Fruit fly (Drosophila melanogaster): ENCODE results near the gene Hand.
A peak's percentile ranks its signal among the peaks of the same experiment; 100 is the strongest.

Gene Hand

DNA sequence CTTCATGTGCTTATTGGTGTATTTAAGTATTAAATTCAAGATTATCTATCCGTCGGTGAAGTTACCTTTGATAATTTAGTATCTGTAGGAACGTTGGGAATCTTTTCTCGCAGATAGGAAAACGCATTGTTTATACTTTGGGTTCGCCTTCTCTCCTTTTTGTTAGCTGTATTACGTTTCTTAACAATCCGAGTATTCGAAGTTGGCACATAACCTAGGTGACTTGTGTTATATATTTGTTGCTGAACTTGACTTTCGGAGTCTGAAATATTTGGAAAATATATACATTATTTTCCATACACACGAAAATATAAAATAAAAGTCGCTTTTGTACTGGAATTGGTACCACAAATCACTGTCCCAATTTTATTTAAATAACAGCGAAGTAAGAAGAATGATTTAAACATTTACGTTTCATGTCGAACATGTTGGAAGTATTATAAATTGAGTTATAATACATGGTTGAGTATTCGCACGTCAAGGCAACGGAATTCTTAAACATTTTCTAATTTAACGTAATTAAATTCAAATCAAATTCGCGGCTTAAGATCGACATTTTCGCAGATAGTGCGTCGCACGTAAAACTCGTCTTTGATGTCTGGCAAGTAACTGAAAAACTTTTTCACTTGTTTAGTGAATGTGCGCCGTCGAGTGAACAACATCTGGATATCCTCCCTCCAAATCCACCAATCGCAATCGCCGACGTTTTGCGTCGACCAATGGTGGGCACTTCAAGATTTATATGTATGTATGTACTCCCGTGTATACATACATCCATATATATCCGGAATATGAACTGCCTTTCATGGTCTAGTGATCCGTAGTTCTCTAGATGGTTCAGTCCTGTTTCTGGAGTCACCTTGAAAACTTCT is at the start of gene Hand:
Gene Hand, minus strand, starts transcription at position 588 of the 872 bp plus-strand sequence.
- no peak for TF ChIP-seq CTCF (optimal IDR thresholded peaks at IDR 0.05)
- no peak for TF ChIP-seq CG8478 (optimal IDR thresholded peaks at IDR 0.05)

dm6 chr2L:10344029-10344606 is 48.9 kb upstream of the Hand start, which contains the start of gene Frmd5:
Frmd5 (plus strand) TSS chr2L:10344442.
- TF ChIP-seq CTCF (optimal IDR thresholded peaks at IDR 0.05) (no peak), CG8478 (optimal IDR thresholded peaks at IDR 0.05) (no peak)

DNA sequence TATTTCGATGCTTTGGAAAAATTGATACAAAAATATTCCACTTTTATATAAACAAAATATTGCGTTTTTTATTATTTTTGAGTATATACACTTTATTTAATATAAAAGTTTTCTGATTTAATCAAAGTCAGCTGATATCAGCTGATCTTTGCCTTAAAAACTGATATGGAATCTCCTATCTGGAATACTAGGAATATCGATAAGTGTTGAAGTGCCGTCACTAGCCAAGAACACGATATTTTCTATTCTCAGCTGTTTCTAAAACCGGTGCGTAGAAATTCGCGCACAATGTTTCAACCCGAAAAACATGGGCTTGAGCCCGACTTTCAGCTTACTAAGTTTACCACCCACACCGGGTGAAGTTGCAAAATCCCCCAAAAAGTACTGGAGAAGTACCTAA is 47.3 kb upstream of the Hand start, which contains the start of gene Sps2:
Gene Sps2, plus strand, starts transcription at position 124 of the 400 bp plus-strand sequence.
- no peak for TF ChIP-seq CTCF (optimal IDR thresholded peaks at IDR 0.05)
- no peak for TF ChIP-seq CG8478 (optimal IDR thresholded peaks at IDR 0.05)

DNA sequence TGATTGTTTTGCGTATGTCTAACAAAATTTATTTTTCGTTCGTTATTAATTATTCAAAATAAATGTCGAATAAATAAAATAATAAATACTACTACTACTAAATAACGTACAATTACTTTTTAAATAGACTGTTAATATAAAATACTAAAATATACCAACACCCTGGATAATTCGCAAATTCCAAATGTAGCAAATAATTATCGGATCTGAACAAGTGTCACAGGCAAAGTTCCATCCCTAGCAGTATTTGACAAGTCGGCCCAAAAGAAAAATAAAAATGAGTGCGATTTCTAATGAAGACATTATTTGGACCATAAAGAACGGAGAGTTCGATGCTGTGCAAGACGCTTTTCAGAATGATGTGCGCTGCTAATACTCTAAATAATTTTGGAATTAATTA is 46.2 kb upstream of the Hand start, which contains the start of gene CG31715:
Gene CG31715, plus strand, starts transcription at position 212 of the 400 bp plus-strand sequence.
- TF ChIP-seq CG8478 (optimal IDR thresholded peaks at IDR 0.05) (no peak), CTCF (optimal IDR thresholded peaks at IDR 0.05) (no peak)

DNA sequence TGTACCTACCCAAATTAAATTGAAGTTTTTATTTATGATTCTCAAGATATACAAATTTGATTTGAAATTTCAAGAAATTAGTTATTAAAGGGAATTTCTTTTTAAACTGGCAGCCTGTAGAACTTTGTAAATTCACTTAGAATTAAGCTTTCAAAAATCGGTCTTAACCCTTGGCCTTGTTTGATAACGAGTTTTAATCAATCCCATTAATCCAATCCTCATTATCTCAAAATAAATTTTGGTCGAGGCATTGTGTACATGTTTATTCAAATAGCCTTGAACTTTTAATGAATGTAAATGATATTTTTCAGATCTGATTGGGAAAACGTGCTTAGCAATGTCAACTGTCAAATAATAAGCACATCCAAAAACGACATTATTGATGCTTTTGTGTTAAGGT is 44.7 kb upstream of the Hand start:
- TF ChIP-seq CG8478 (optimal IDR thresholded peaks at IDR 0.05) (no peak), CTCF (optimal IDR thresholded peaks at IDR 0.05) (no peak)

DNA sequence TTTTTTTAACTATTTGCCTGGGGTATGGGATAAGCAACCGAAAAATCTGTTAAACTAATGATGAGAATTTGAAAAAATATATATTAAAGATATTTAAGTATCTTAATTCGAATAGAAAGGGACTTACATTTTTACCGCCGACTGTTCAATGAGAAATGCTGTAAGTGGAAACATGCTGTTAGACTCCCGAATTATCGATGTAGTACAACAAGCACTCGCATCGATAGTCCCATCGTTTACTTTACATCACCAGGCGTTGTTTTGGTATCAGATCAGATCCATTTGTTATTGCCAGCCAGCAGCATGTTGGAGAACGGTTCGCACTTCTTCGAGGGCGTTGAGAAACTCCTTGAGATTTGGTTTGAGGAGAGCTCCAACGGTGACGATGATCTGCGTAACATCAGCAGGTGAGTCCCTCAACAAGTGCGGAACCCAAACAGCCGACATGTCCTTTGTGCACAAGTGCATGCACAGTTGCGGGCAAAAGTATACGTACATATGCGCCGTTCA is 44.1 kb upstream of the Hand start, which contains the start of gene SamDC:
Gene SamDC, plus strand, starts transcription at position 246 of the 510 bp plus-strand sequence.
- peak in 1 of 2 experiments; percentile 15 for TF ChIP-seq CTCF (optimal IDR thresholded peaks at IDR 0.05)
- no peak for TF ChIP-seq CG8478 (optimal IDR thresholded peaks at IDR 0.05)

DNA sequence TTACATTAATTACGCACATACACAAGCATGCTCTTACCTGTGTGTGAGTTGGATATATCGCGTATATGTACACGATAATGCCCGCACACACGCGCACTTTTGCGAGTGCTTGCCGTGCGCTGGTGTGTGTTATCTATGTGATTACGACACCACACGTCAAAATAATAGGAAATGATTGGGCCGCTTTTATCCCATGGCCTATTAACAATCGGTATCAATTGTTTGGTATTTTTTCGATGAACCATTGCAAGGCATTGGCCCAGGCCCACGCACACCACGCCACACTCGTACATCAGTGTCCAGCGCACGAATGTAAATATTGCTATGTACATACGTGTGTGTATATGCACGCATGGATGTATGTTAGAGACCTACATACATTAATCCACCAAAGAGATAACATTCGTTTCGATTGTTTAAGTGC is 39.7 kb upstream of the Hand start:
- TF ChIP-seq CTCF (optimal IDR thresholded peaks at IDR 0.05) (no peak), CG8478 (optimal IDR thresholded peaks at IDR 0.05) (no peak)

DNA sequence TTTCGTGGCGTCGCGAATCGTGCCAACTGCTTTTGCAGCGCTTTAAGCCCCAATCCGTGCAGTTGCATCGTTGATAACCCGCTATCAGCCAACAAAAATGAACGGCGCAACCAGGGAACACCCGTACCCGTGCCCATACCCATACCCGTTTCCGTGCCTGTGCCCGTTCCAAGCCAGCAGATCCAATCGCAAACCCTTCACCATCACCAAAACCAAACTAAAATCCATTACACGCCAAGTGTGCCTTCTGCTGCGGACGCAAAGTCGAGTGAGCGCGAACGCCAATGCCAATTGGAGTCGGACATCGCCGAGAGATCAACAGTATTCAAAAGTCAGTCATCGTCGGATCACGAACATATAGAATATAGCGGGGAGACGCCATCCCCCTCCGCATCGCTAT is 39.0 kb upstream of the Hand start:
- TF ChIP-seq CG8478 (optimal IDR thresholded peaks at IDR 0.05) (no peak), CTCF (optimal IDR thresholded peaks at IDR 0.05) (no peak)

DNA sequence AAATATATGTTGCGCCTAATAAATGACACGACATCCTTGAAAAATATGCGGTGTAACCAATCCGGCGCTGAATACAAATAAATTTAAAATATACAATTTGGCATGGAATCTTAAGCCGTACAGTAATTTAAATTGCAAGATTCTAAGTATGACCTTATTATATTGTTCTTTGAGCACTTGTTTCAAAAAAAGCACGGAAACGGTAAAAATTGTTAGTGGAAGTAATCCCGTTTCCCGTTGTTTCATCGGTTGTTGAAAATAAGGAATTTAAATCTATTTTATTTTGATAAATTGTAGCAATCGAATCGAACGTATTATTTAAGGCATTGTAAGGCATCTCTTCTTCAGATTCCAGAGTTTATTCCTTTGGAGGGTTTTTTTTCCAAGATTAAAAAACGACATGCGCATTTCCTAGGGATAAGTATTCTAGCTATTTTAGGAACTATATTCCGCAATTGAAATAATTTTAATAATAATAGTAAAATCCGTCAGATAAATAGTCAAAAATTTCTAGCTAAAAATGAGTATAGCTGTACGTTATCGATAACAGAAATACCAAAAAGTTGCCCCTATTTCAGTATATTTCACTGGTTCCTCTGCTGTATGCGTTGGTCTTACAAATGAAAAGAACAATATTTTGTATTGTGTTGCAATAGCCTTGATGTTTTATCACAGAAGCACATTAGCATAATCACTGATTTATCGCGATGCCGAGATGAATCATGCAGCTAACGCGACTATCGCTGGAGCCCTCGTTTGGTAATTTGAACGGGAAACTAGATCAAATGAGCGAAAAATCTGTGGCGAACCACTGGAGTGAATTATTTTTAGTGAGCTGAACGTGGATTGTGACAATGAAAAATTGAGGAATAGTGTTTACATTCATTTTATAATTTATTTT is 38.2 kb upstream of the Hand start, which contains the start of gene GATAd:
Gene GATAd, plus strand, starts transcription at position 644 of the 901 bp plus-strand sequence.
- no peak for TF ChIP-seq CG8478 (optimal IDR thresholded peaks at IDR 0.05)
- peak in 1 of 2 experiments; percentile 1 for TF ChIP-seq CTCF (optimal IDR thresholded peaks at IDR 0.05)

DNA sequence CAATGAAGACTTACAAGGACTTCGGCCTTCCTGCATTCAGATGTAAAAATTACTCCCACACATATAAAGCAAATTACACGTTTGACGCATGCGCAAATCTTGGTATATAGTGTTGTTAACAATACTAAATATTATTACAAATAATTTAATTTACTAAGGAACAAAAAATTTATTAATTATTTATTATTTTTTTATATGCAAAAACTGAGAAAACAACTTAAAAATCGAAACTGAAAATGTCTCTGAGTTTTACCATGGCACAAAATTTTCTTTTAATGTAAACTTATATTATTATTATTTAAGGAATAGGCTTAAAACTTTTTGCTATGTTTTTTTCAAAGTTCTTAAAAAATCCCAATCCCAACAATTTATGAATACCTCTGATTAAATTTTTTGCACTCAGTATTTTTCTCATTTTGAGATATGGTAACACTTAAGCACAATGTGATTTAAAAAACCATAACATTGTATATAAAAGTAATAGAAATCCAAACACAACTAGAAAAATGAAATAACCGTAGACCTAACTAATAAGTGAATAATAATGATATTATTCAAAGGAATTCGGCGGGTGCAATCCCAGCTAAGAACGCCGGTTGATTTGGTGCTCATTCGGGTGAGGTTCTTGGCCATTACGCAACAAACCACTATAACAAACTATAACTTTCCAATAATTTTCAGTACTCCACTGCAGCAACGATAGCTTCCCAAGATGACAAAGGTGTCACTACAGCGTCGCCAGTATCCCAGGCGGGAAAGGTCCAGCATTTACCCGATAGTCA is 36.1 kb upstream of the Hand start, which contains the start of the genes Schip1 and Cox10:
Gene Schip1, minus strand, starts transcription at position 51 of the 782 bp plus-strand sequence.
Gene Cox10, plus strand, starts transcription at position 406 of the 782 bp plus-strand sequence.
- TF ChIP-seq CG8478 (optimal IDR thresholded peaks at IDR 0.05) (no peak), CTCF (optimal IDR thresholded peaks at IDR 0.05) (no peak)

dm6 chr2L:10327790-10328189 is 32.6 kb upstream of the Hand start, which contains the start of gene RnrL:
RnrL (minus strand) TSS chr2L:10327943.
- TF ChIP-seq CG8478 (optimal IDR thresholded peaks at IDR 0.05) (no peak), CTCF (optimal IDR thresholded peaks at IDR 0.05) (no peak)

DNA sequence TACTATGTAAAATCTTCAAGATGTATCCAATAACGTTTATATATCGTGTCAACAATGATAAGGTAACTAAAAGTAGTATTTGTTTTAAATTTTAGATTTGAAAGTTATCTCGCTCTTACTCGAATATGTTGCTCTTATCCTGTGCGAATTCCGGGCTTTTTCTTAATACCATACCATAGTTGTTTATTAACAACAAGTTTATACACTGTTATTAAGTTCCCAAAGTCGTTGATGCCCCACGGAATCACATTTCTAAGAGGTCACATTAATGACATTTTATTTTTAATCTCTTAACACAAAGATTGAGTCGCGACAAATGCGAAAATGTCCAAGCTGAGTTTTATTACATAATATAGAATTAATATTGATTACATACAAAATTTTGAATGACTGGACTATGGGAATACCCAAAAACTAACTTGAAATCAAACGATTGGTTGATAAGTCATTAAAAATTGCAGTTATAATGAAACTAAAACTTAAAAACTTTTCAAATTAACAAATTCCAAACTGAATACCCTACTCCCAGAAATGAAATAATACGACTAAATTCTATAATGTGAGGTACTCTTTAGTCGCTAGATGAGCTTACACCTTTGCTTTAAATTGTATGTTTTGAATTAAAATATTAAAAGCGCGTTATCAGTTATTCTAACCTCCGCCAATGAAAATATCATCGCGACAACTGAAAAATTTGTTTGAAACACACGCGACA is 27.7 kb upstream of the Hand start, which contains the start of gene CG5381:
Gene CG5381, minus strand, starts transcription at position 330 of the 715 bp plus-strand sequence.
- TF ChIP-seq CTCF (optimal IDR thresholded peaks at IDR 0.05) (no peak), CG8478 (optimal IDR thresholded peaks at IDR 0.05) (no peak)

DNA sequence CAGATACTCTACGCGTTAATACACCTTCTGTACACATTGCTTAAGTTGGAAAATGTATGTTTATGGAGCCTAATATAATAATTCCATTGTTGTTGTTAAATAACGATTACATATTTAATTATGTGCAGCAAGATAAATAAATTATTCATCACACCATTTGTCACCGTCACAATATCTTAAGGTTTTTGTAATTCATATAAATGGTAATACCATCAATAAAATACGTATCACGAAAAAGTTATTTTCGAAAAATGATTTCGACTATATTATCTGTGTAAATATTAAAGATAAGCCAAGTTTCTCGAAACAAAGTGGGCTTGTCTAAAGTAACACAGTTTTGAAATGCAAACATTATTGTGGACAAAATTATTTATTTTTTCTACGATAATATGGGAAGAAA is 27.0 kb upstream of the Hand start, which contains the start of gene CG4995:
Gene CG4995, plus strand, starts transcription at position 301 of the 400 bp plus-strand sequence.
- TF ChIP-seq CTCF (optimal IDR thresholded peaks at IDR 0.05) (no peak), CG8478 (optimal IDR thresholded peaks at IDR 0.05) (no peak)
